Worm (Caenorhabditis elegans): ENCODE data around the gene pals-28.

pals-28 gene

DNA sequence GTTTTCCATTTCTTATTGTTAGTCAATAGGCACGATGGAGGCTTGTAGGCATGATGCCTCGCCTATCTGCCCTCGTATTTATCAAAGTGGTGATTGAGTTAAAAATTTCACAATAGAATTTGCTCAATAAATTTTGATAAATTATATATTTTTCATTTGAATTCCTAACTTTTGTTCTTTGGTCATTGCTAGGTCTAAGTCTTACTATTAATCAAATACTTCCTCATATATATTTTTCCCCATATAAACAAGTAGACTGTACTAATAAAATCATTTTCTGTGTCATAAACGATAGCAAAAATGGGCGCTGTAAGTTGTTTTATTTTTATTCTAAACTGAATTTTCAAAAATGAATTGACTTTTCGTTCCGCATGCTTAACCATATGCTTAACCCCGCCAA lies at the start of gene pals-28:
pals-28 (plus strand) TSS at position 301 of the 400 bp plus-strand sequence.
- TF ChIP-seq unc-120 (tag; optimal IDR thresholded peaks at IDR 0.05; ENCODE audit: poor library complexity, severe bottlenecking): no peak
- TF ChIP-seq hlh-1 (tag; optimal IDR thresholded peaks at IDR 0.05): no peak
- TF ChIP-seq sptf-1 (tag; optimal IDR thresholded peaks at IDR 0.05): no peak
- TF ChIP-seq sem-2 (GFP tag; optimal IDR thresholded peaks at IDR 0.05): no peak
- TF ChIP-seq unc-39 (tag; optimal IDR thresholded peaks at IDR 0.05): no peak
- no peak for TF ChIP-seq mab-5 (tag; optimal IDR thresholded peaks at IDR 0.05)

DNA sequence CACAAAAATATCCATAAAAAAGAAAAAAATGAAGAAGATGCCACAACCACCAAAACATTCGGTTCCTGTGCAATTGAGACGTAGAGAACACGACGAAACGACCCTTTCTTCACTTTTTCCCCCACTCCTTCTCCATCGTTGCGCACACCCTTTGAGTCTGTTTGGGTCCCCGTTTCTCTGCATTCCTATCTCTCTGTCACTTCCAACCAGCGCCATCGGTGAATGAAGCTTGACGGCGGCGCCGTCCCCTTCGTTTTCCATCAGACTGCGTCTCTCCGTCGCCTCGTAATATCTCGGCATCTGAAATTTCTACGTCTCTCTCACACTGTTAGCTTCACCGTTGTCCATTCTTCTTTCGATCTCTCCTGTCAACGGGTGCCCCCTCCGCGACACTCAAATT lies 49.0 kb upstream of the pals-28 start:
- TF ChIP-seq nhr-237 (tag; optimal IDR thresholded peaks at IDR 0.05) (no peak), mep-1 (tag; optimal IDR thresholded peaks at IDR 0.05) (no peak), M03D4.4 (tag; optimal IDR thresholded peaks at IDR 0.05) (no peak), flh-1 (GFP tag; optimal IDR thresholded peaks at IDR 0.05) (no peak), unc-39 (tag; optimal IDR thresholded peaks at IDR 0.05) (no peak), mls-2 (tag; optimal IDR thresholded peaks at IDR 0.05) (no peak), blmp-1 (tag; optimal IDR thresholded peaks at IDR 0.05) (no peak), ces-1 (GFP tag; optimal IDR thresholded peaks at IDR 0.05) (no peak), nhr-28 (tag; optimal IDR thresholded peaks at IDR 0.05) (no peak), hlh-1 (tag; optimal IDR thresholded peaks at IDR 0.05) (no peak), nhr-76 (tag; optimal IDR thresholded peaks at IDR 0.05) (no peak), unc-62 (GFP tag; optimal IDR thresholded peaks at IDR 0.05) (no peak), ham-2 (GFP tag; optimal IDR thresholded peaks at IDR 0.05) (no peak), elt-1 (tag; optimal IDR thresholded peaks at IDR 0.05; ENCODE audit: borderline replicate concordance, insufficient read depth) (no peak), nhr-12 (tag; optimal IDR thresholded peaks at IDR 0.05) (no peak), ceh-83 (GFP tag; optimal IDR thresholded peaks at IDR 0.05) (no peak), lsy-2 (tag; optimal IDR thresholded peaks at IDR 0.05) (no peak), snpc-4 (tag; optimal IDR thresholded peaks at IDR 0.05) (no peak)

DNA sequence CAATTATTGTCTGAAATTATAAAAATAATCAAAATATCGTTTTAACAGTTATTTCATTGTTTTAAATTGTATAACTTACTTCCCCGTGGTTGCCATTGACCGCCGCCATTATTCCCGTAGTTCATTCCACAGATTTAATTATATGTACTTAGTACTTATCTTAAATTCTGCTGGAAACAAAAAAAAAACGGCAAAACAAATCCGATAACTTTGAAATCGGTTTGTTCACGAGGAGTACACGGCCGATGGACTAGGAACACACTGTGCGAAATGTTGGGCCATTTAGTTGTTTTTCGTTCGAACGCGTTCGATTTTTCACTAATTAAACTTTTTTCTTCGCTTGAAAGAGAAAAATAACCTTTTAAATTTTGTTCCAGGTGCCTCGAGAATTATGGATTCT lies 41.5 kb upstream of the pals-28 start, which contains the start of the genes B0285.3 and lcmt-1:
B0285.3 (minus strand) TSS at position 267 of the 400 bp plus-strand sequence.
lcmt-1 (plus strand) TSS at position 377 of the 400 bp plus-strand sequence.
- TF ChIP-seq drap-1 (GFP tag; optimal IDR thresholded peaks at IDR 0.05): no peak
- no peak for TF ChIP-seq nhr-28 (tag; optimal IDR thresholded peaks at IDR 0.05)
- TF ChIP-seq flh-1 (GFP tag; optimal IDR thresholded peaks at IDR 0.05): no peak
- TF ChIP-seq unc-120 (tag; optimal IDR thresholded peaks at IDR 0.05; ENCODE audit: poor library complexity, severe bottlenecking): no peak
- no peak for TF ChIP-seq mep-1 (tag; optimal IDR thresholded peaks at IDR 0.05)
- no peak for TF ChIP-seq ces-1 (GFP tag; optimal IDR thresholded peaks at IDR 0.05)
- TF ChIP-seq sptf-1 (tag; optimal IDR thresholded peaks at IDR 0.05): no peak
- no peak for TF ChIP-seq snpc-4 (tag; optimal IDR thresholded peaks at IDR 0.05)
- no peak for TF ChIP-seq ztf-11 (tag; optimal IDR thresholded peaks at IDR 0.05)
- no peak for TF ChIP-seq tbx-8 (GFP tag; optimal IDR thresholded peaks at IDR 0.05)

DNA sequence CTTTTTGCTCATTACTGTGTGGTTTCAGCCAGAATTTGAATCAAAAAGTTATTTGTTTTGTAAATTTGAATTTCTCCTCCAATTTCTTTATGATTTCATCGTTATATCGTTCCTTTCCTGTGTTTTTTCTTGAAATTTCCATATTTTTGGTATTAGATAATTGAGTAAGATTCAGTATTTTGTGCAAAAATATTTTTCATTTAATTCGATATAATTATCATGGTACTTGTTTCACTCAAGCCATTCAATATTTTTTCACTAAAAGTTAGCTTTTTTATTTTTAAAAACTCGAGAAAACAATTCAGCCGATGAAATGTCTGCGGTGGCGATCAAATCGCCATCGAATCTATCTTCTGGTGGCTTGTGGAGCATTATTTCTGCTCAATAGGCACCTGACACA lies 39.6 kb upstream of the pals-28 start, which contains the start of gene hse-5:
hse-5 (plus strand) TSS at position 301 of the 400 bp plus-strand sequence.
- TF ChIP-seq snpc-4 (tag; optimal IDR thresholded peaks at IDR 0.05) (no peak), unc-39 (tag; optimal IDR thresholded peaks at IDR 0.05) (no peak), ztf-11 (tag; optimal IDR thresholded peaks at IDR 0.05) (no peak), tbx-8 (GFP tag; optimal IDR thresholded peaks at IDR 0.05) (no peak), sem-2 (GFP tag; optimal IDR thresholded peaks at IDR 0.05) (no peak), nhr-237 (tag; optimal IDR thresholded peaks at IDR 0.05) (no peak), ceh-43 (GFP tag; optimal IDR thresholded peaks at IDR 0.05) (no peak), M03D4.4 (tag; optimal IDR thresholded peaks at IDR 0.05) (no peak), elt-3 (tag; optimal IDR thresholded peaks at IDR 0.05) (no peak), ham-2 (GFP tag; optimal IDR thresholded peaks at IDR 0.05) (no peak), hlh-1 (tag; optimal IDR thresholded peaks at IDR 0.05) (no peak)

DNA sequence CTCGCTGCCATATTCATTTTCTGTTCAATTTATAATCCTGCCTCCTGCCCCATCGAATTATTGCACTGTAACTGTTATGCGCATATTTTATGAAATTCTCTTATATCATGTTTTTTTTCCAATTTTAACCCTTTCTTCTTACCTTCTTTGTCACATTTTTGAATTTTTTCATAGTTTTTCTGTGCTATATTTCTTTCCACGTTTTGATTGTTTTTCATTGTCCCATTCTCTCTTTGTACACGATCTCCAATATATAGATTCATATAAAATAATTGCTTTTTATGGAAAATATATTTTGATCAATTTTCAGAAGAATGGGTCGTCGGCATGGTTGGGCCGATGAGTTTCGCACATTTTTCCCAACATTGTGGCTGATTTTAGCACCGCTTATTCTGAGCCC lies 34.8 kb upstream of the pals-28 start, which contains the start of gene B0285.6:
B0285.6 (plus strand) TSS at position 301 of the 400 bp plus-strand sequence.
- TF ChIP-seq zip-8 (tag; optimal IDR thresholded peaks at IDR 0.05) (no peak), unc-120 (tag; optimal IDR thresholded peaks at IDR 0.05; ENCODE audit: poor library complexity, severe bottlenecking) (no peak), snpc-4 (tag; optimal IDR thresholded peaks at IDR 0.05) (no peak), mab-5 (tag; optimal IDR thresholded peaks at IDR 0.05) (no peak), cnd-1 (tag; optimal IDR thresholded peaks at IDR 0.05) (no peak), tbx-8 (GFP tag; optimal IDR thresholded peaks at IDR 0.05) (no peak), flh-1 (GFP tag; optimal IDR thresholded peaks at IDR 0.05) (no peak), nhr-237 (tag; optimal IDR thresholded peaks at IDR 0.05) (no peak), ceh-39 (tag; optimal IDR thresholded peaks at IDR 0.05) (no peak)

Data from whole organism, mixed stage, embryonic.